Fruit fly (Drosophila melanogaster) whole organism, embryonic: ENCODE data around the gene CG2931.

Source experiments
- Aef1 ChIP-seq: fragments of 200-800 bp; sonication (Bioruptor generic); IDR thresholded peaks from 3 replicates; pipeline ENCODE4 v1.3.6; 2022; ENCODE audit warnings: missing biosample characterization, missing genetic modification characterization
- Antp ChIP-seq: fragments of 200-800 bp; sonication (Bioruptor generic); optimal IDR thresholded peaks from 3 replicates; lab custom pipeline; 2016; ENCODE audit warnings: missing biosample characterization, missing genetic modification characterization
- B-H1 ChIP-seq: fragments of 200-800 bp; sonication (Bioruptor generic); IDR thresholded peaks from 3 replicates; pipeline ENCODE4 v1.3.6; 2022; ENCODE audit warnings: missing biosample characterization, missing genetic modification characterization
- B-H2 ChIP-seq: fragments of 200-800 bp; sonication (Bioruptor generic); optimal IDR thresholded peaks from 2 replicates; lab custom pipeline; 2018; ENCODE audit warnings: missing biosample characterization, mild to moderate bottlenecking, missing genetic modification characterization
- CG12155 ChIP-seq: fragments of 200-800 bp; sonication (Bioruptor generic); optimal IDR thresholded peaks from 3 replicates; lab custom pipeline; 2016; ENCODE audit warnings: missing biosample characterization, missing genetic modification characterization
- CG12744 ChIP-seq: fragments of 200-800 bp; sonication (Bioruptor generic); optimal IDR thresholded peaks from 2 replicates; lab custom pipeline; 2016; ENCODE audit warnings: missing biosample characterization, missing genetic modification characterization
- CG13624 ChIP-seq: fragments of 200-800 bp; sonication (Bioruptor generic); optimal IDR thresholded peaks from 2 replicates; lab custom pipeline; 2016; ENCODE audit warnings: missing biosample characterization, missing genetic modification characterization
- CG1529 ChIP-seq: fragments of 200-800 bp; sonication (Bioruptor generic); optimal IDR thresholded peaks from 3 replicates; lab custom pipeline; 2018; ENCODE audit warnings: missing biosample characterization, missing genetic modification characterization
- CG15514 ChIP-seq: fragments of 200-800 bp; sonication (Bioruptor generic); optimal IDR thresholded peaks from 3 replicates; lab custom pipeline; 2017; ENCODE audit warnings: missing biosample characterization, missing genetic modification characterization, mild to moderate bottlenecking, moderate library complexity, missing genetic modification reagents
- CG1647 ChIP-seq: fragments of 200-800 bp; sonication (Bioruptor generic); optimal IDR thresholded peaks from 3 replicates; lab custom pipeline; 2016; ENCODE audit warnings: missing biosample characterization, missing genetic modification characterization
- CG16863 ChIP-seq: fragments of 200-800 bp; sonication (Bioruptor generic); optimal IDR thresholded peaks from 3 replicates; lab custom pipeline; 2016; ENCODE audit warnings: missing biosample characterization, missing genetic modification characterization
- CG17186 ChIP-seq: fragments of 200-800 bp; sonication (Bioruptor generic); optimal IDR thresholded peaks from 3 replicates; lab custom pipeline; 2017; ENCODE audit warnings: missing biosample characterization, missing genetic modification reagents, missing genetic modification characterization
- CG17568 ChIP-seq: fragments of 200-800 bp; sonication (Bioruptor generic); optimal IDR thresholded peaks from 2 replicates; lab custom pipeline; 2018; ENCODE audit warnings: missing biosample characterization, mild to moderate bottlenecking, missing genetic modification characterization, moderate library complexity
- CG17802 ChIP-seq: fragments of 200-800 bp; sonication (Bioruptor generic); optimal IDR thresholded peaks from 2 replicates; lab custom pipeline; 2018; ENCODE audit warnings: missing biosample characterization, mild to moderate bottlenecking, missing genetic modification characterization, moderate library complexity
- CG17912 ChIP-seq: fragments of 200-800 bp; sonication (Bioruptor generic); optimal IDR thresholded peaks from 2 replicates; lab custom pipeline; 2018; ENCODE audit warnings: missing biosample characterization, mild to moderate bottlenecking, missing genetic modification characterization
- CG1832 ChIP-seq: fragments of 200-800 bp; sonication (Bioruptor generic); optimal IDR thresholded peaks from 2 replicates; lab custom pipeline; 2017; ENCODE audit warnings: missing biosample characterization, mild to moderate bottlenecking, missing genetic modification characterization, inconsistent platforms
- CG18476 ChIP-seq: fragments of 200-800 bp; sonication (Bioruptor generic); optimal IDR thresholded peaks from 2 replicates; lab custom pipeline; 2016; ENCODE audit warnings: missing biosample characterization, mild to moderate bottlenecking, missing genetic modification characterization
- CG2120 ChIP-seq: fragments of 200-800 bp; sonication (Bioruptor generic); optimal IDR thresholded peaks from 3 replicates; lab custom pipeline; 2016; ENCODE audit warnings: missing biosample characterization, missing genetic modification characterization
- CG3065 ChIP-seq: fragments of 200-800 bp; sonication (Bioruptor generic); optimal IDR thresholded peaks from 2 replicates; lab custom pipeline; 2016; ENCODE audit warnings: missing biosample characterization, missing genetic modification characterization
- CG31365 ChIP-seq: fragments of 200-800 bp; sonication (Bioruptor generic); optimal IDR thresholded peaks from 2 replicates; lab custom pipeline; 2018; ENCODE audit warnings: missing biosample characterization, mild to moderate bottlenecking, missing genetic modification characterization
- CG3163 ChIP-seq: fragments of 200-800 bp; sonication (Bioruptor generic); optimal IDR thresholded peaks from 3 replicates; lab custom pipeline; 2016; ENCODE audit warnings: missing biosample characterization, missing genetic modification characterization
- CG33557 ChIP-seq: fragments of 200-800 bp; sonication (Bioruptor generic); optimal IDR thresholded peaks from 2 replicates; lab custom pipeline; 2019; ENCODE audit warnings: missing biosample characterization, mild to moderate bottlenecking, missing genetic modification characterization, moderate library complexity
- CG3847 ChIP-seq: fragments of 200-800 bp; sonication (Bioruptor generic); IDR thresholded peaks from 2 replicates; pipeline ENCODE4 v1.3.6; 2022; ENCODE audit warnings: missing biosample characterization, missing genetic modification characterization
- CG6654 ChIP-seq: fragments of 200-800 bp; sonication (Bioruptor generic); optimal IDR thresholded peaks from 2 replicates; lab custom pipeline; 2017; ENCODE audit warnings: missing biosample characterization, mild to moderate bottlenecking, missing genetic modification characterization
- CG7372 ChIP-seq: fragments of 200-800 bp; sonication (Bioruptor generic); IDR thresholded peaks from 2 replicates; pipeline ENCODE4 v1.3.6; 2022; ENCODE audit warnings: missing biosample characterization, missing genetic modification characterization
- CG7928 ChIP-seq: fragments of 200-800 bp; sonication (Bioruptor generic); optimal IDR thresholded peaks from 2 replicates; lab custom pipeline; 2017; ENCODE audit warnings: missing biosample characterization, mild to moderate bottlenecking, missing genetic modification characterization
- CG8478 ChIP-seq: fragments of >200 bp; optimal IDR thresholded peaks from 2 replicates; lab custom pipeline; 2018
- Dad ChIP-seq: fragments of 200-800 bp; sonication (Bioruptor generic); optimal IDR thresholded peaks from 3 replicates; lab custom pipeline; 2016; ENCODE audit warnings: missing biosample characterization, missing genetic modification characterization
- Dll ChIP-seq: fragments of 200-800 bp; sonication (Bioruptor generic); IDR thresholded peaks from 4 replicates; pipeline ENCODE4 v1.3.6; 2022; ENCODE audit warnings: missing biosample characterization, missing genetic modification characterization; ENCODE audit not compliant: partially characterized antibody
- Fer2 ChIP-seq: fragments of 200-800 bp; sonication (Bioruptor generic); optimal IDR thresholded peaks from 2 replicates; lab custom pipeline; 2018; ENCODE audit warnings: missing biosample characterization, mild to moderate bottlenecking, missing genetic modification characterization, moderate library complexity
- Hsf ChIP-seq: fragments of 200-800 bp; sonication (Bioruptor generic); optimal IDR thresholded peaks from 3 replicates; lab custom pipeline; 2016; ENCODE audit warnings: missing biosample characterization, missing genetic modification characterization
- Sox102F ChIP-seq: fragments of 200-800 bp; sonication (Bioruptor generic); optimal IDR thresholded peaks from 2 replicates; lab custom pipeline; 2018; ENCODE audit warnings: missing biosample characterization, mild to moderate bottlenecking, missing genetic modification characterization, moderate library complexity
- Sry-δ ChIP-seq: fragments of 200-800 bp; sonication (Bioruptor generic); optimal IDR thresholded peaks from 2 replicates; lab custom pipeline; 2016; ENCODE audit warnings: missing biosample characterization, missing genetic modification characterization
- Taf1 ChIP-seq: fragments of 200-800 bp; sonication (Bioruptor generic); IDR thresholded peaks from 2 replicates; pipeline ENCODE4 v1.3.6; 2022; ENCODE audit warnings: missing biosample characterization, missing genetic modification characterization
- crol ChIP-seq: fragments of 200-800 bp; sonication (Bioruptor generic); IDR thresholded peaks from 2 replicates; pipeline ENCODE4 v1.3.6; 2022; ENCODE audit warnings: missing biosample characterization, missing genetic modification characterization
- dimm ChIP-seq: fragments of 200-800 bp; sonication (Bioruptor generic); IDR thresholded peaks from 2 replicates; pipeline ENCODE4 v1.3.6; 2022; ENCODE audit warnings: missing biosample characterization, missing genetic modification characterization
- en ChIP-seq: fragments of 200-800 bp; sonication (Bioruptor generic); optimal IDR thresholded peaks from 2 replicates; lab custom pipeline; 2016; ENCODE audit warnings: missing biosample characterization, missing genetic modification characterization
- esg ChIP-seq: fragments of 200-800 bp; sonication (Bioruptor generic); conservative IDR thresholded peaks from 2 replicates; pipeline ENCODE4 v1.3.6; 2022; ENCODE audit warnings: missing biosample characterization, missing genetic modification characterization
- fd3F ChIP-seq: fragments of 200-800 bp; sonication (Bioruptor generic); optimal IDR thresholded peaks from 2 replicates; lab custom pipeline; 2018; ENCODE audit warnings: missing biosample characterization, mild to moderate bottlenecking, missing genetic modification characterization, moderate library complexity
- gro ChIP-seq: fragments of 200-800 bp; sonication (Bioruptor generic); optimal IDR thresholded peaks from 2 replicates; lab custom pipeline; 2016; ENCODE audit warnings: missing biosample characterization, missing genetic modification characterization
- hbn ChIP-seq: fragments of 200-800 bp; sonication (Bioruptor generic); IDR thresholded peaks from 2 replicates; pipeline ENCODE4 v1.3.6; 2022; ENCODE audit warnings: missing biosample characterization, missing genetic modification characterization; ENCODE audit not compliant: partially characterized antibody
- klu ChIP-seq: fragments of 200-800 bp; sonication (Bioruptor generic); IDR thresholded peaks from 2 replicates; pipeline ENCODE4 v1.3.6; 2022; ENCODE audit warnings: missing biosample characterization, missing genetic modification characterization
- mam ChIP-seq: fragments of 200-800 bp; sonication (Bioruptor generic); optimal IDR thresholded peaks from 3 replicates; lab custom pipeline; 2016; ENCODE audit warnings: missing biosample characterization, missing genetic modification characterization
- otp ChIP-seq: fragments of 200-800 bp; sonication (Bioruptor generic); IDR thresholded peaks from 3 replicates; pipeline ENCODE4, ENCODE4 v1.3.6; 2022; ENCODE audit warnings: missing biosample characterization, missing genetic modification characterization
- pho ChIP-seq: fragments of 200-800 bp; sonication (Bioruptor generic); optimal IDR thresholded peaks from 2 replicates; lab custom pipeline; 2016; ENCODE audit warnings: missing biosample characterization, missing genetic modification characterization
- phol ChIP-seq: fragments of 200-800 bp; sonication (Bioruptor generic); optimal IDR thresholded peaks from 3 replicates; lab custom pipeline; 2018; ENCODE audit warnings: missing biosample characterization, mild to moderate bottlenecking, missing genetic modification characterization, moderate library complexity
- rib ChIP-seq: fragments of 200-800 bp; sonication (Bioruptor generic); IDR thresholded peaks from 2 replicates; pipeline ENCODE4 v1.3.6; 2022; ENCODE audit warnings: missing biosample characterization, missing genetic modification characterization
- row ChIP-seq: fragments of 200-800 bp; sonication (Bioruptor generic); IDR thresholded peaks from 3 replicates; pipeline ENCODE4 v1.3.6; 2022; ENCODE audit warnings: missing biosample characterization, missing genetic modification characterization
- schlank ChIP-seq: fragments of 200-800 bp; sonication (Bioruptor generic); optimal IDR thresholded peaks from 2 replicates; lab custom pipeline; 2018; ENCODE audit warnings: missing biosample characterization, mild to moderate bottlenecking, missing genetic modification characterization
- unpg ChIP-seq: fragments of 200-800 bp; sonication (Bioruptor generic); optimal IDR thresholded peaks from 3 replicates; lab custom pipeline; 2018; ENCODE audit warnings: missing biosample characterization, mild to moderate bottlenecking, missing genetic modification characterization, moderate library complexity
- zen2 ChIP-seq: fragments of 200-800 bp; sonication (Bioruptor generic); IDR thresholded peaks from 3 replicates; pipeline ENCODE4 v1.3.6; 2022; ENCODE audit warnings: missing biosample characterization, missing genetic modification characterization; ENCODE audit not compliant: partially characterized antibody
- zfh1 ChIP-seq: fragments of 200-800 bp; sonication (Bioruptor generic); IDR thresholded peaks from 3 replicates; pipeline ENCODE4 v1.3.6; 2022; ENCODE audit warnings: missing biosample characterization, missing genetic modification characterization

Gene CG2931

DNA sequence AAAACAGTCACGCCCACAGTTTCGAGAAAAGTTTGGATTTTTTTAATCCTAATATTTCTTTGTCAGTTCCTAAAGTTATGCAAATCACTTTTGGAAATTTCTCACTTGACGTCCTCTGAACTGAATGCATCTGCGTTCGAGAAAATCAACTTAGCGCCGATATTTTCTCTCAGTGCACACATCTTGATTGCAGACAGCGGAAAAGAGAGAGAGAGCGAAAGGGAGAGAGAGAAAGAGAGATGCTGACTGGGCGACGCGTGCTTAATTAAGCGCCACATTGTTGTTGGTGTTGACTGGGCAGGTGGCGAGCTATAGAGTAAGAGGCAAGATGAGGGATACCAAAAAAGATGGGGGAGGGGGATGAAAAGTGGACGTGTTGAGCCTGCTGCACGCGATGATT lies 49.8 kb downstream of the CG2931 start (continued):
- TF ChIP-seq CG17802 (peak; percentile 48), B-H1 (GFP tag; lab: Robert Waterston, UW) (peak; percentile 28; the same call in 1 of the 3 replicates), Taf1 (GFP tag; lab: Robert Waterston, UW) (no peak), CG3065 (GFP tag; lab: Kevin White, UChicago) (peak; percentile 29), rib (GFP tag; lab: Robert Waterston, UW) (no peak), en (GFP tag; lab: Kevin White, UChicago) (no peak), B-H2 (no peak), Dad (peak; percentile 49), fd3F (GFP tag; lab: Kevin White, UChicago) (peak; percentile 33), otp (GFP tag; lab: Robert Waterston, UW) (0 out of 3 replicates have a peak, but pooled peaks have one; percentile 57), hbn (GFP tag; lab: Robert Waterston, UW) (no peak), CG7372 (0 out of 2 replicates have a peak, but pooled peaks have one; percentile 33), pho (GFP tag; lab: Kevin White, UChicago) (no peak), CG3847 (GFP tag; lab: Robert Waterston, UW) (no peak), Hsf (GFP tag; lab: Kevin White, UChicago) (peak; percentile 50), CG33557 (GFP tag; lab: Kevin White, UChicago) (peak; percentile 16), Fer2 (tag; lab: Kevin White, UChicago) (no peak), Dll (GFP tag; lab: Robert Waterston, UW) (0 out of 4 replicates have a peak, but pooled peaks have one; percentile 28), CG13624 (GFP tag; lab: Kevin White, UChicago) (peak; percentile 34), CG15514 (GFP tag; lab: Kevin White, UChicago) (no peak), Aef1 (GFP tag; lab: Robert Waterston, UW) (no peak; the same call in 2 of the 3 replicates), zen2 (no peak), schlank (tag; lab: Kevin White, UChicago) (no peak), mam (GFP tag; lab: Kevin White, UChicago) (peak; percentile 24), CG16863 (GFP tag; lab: Kevin White, UChicago) (peak; percentile 65), CG17912 (no peak), gro (no peak), CG1529 (GFP tag; lab: Kevin White, UChicago) (peak; percentile 27), CG2120 (peak; percentile 36), row (GFP tag; lab: Robert Waterston, UW) (peak; percentile 61), CG6654 (peak; percentile 11), CG7928 (GFP tag; lab: Kevin White, UChicago) (no peak), Antp (GFP tag; lab: Kevin White, UChicago) (peak; percentile 71), klu (no peak), phol (tag; lab: Kevin White, UChicago) (peak; percentile 64), dimm (GFP tag; lab: Robert Waterston, UW) (no peak), zfh1 (peak; percentile 72), esg (GFP tag; lab: Robert Waterston, UW) (peak; percentile 34; the same call in 1 of the 2 replicates), CG1832 (peak; percentile 62), CG31365 (peak; percentile 13), CG12155 (GFP tag; lab: Kevin White, UChicago) (peak; percentile 27), Sox102F (peak; percentile 67), CG17186 (GFP tag; lab: Kevin White, UChicago) (no peak), Sry-δ (no peak), unpg (peak; percentile 66), CG8478 (lab: Kevin White, UChicago) (no peak), CG1647 (GFP tag; lab: Kevin White, UChicago) (no peak), crol (GFP tag; lab: Robert Waterston, UW) (peak; percentile 31; the same call in 1 of the 2 replicates), CG3163 (GFP tag; lab: Kevin White, UChicago) (no peak), CG12744 (peak; percentile 5), CG17568 (no peak), CG18476 (GFP tag; lab: Kevin White, UChicago) (no peak)
